Fruit fly (Drosophila melanogaster) Kc167 (cell line): ENCODE results near the gene CG11983.

ENCODE experiments used
- Myc ChIP-seq: fragments of >200 bp; optimal IDR thresholded peaks from 2 replicates; lab custom pipeline; 2017; ENCODE audit warnings: missing external identifiers
- Sin3A ChIP-seq: fragments of >200 bp; optimal IDR thresholded peaks from 2 replicates; lab custom pipeline; 2018; ENCODE audit warnings: missing external identifiers
- h ChIP-seq: fragments of >200 bp; optimal IDR thresholded peaks from 3 replicates; lab custom pipeline; 2018; ENCODE audit warnings: missing external identifiers
- insv ChIP-seq: fragments of >200 bp; optimal IDR thresholded peaks from 3 replicates; lab custom pipeline; 2018; ENCODE audit warnings: missing external identifiers
- psq ChIP-seq: fragments of >200 bp; optimal IDR thresholded peaks from 2 replicates; lab custom pipeline; 2017; ENCODE audit warnings: missing external identifiers
- ttk ChIP-seq: sonication (Bioruptor generic); optimal IDR thresholded peaks from 2 replicates; lab custom pipeline; 2017; ENCODE audit warnings: missing external identifiers

Gene CG11983

dm6 chr3R:9038652-9039051, 30.5 kb downstream of the CG11983 start, which contains the start of gene hyx:
Gene hyx, plus strand, starts transcription at chr3R:9038760.
- TF ChIP-seq psq (lab: Kevin White, UChicago) (no peak), ttk (lab: Kevin White, UChicago) (no peak), h (lab: Kevin White, UChicago) (no peak), Sin3A (lab: Kevin White, UChicago) (no peak), insv (no peak), Myc (lab: Kevin White, UChicago) (no peak)

dm6 chr3R:9039448-9039847, 31.3 kb downstream of the CG11983 start, which contains the start of gene neur:
Gene neur, minus strand, starts transcription at chr3R:9039471.
- no peak for TF ChIP-seq insv
- TF ChIP-seq psq (lab: Kevin White, UChicago): no peak
- no peak for TF ChIP-seq Sin3A (lab: Kevin White, UChicago)
- no peak for TF ChIP-seq h (lab: Kevin White, UChicago)
- no peak for TF ChIP-seq Myc (lab: Kevin White, UChicago)
- no peak for TF ChIP-seq ttk (lab: Kevin White, UChicago)

dm6 chr3R:9043610-9044009, 35.5 kb downstream of the CG11983 start:
- no peak for TF ChIP-seq Sin3A (lab: Kevin White, UChicago)
- TF ChIP-seq ttk (lab: Kevin White, UChicago): no peak
- TF ChIP-seq Myc (lab: Kevin White, UChicago): no peak
- TF ChIP-seq insv: no peak

- no peak for TF ChIP-seq Sin3A (lab: Kevin White, UChicago)
- no peak for TF ChIP-seq insv
- TF ChIP-seq psq (lab: Kevin White, UChicago): no peak
- no peak for TF ChIP-seq h (lab: Kevin White, UChicago)
- TF ChIP-seq Myc (lab: Kevin White, UChicago): no peak
- TF ChIP-seq ttk (lab: Kevin White, UChicago): no peak
These were observed 37.6 kb downstream of the CG11983 start for dm6 chr3R:9045733-9046132.

dm6 chr3R:9046954-9047353, 38.8 kb downstream of the CG11983 start:
- no peak for TF ChIP-seq ttk (lab: Kevin White, UChicago)
- TF ChIP-seq h (lab: Kevin White, UChicago): no peak
- no peak for TF ChIP-seq psq (lab: Kevin White, UChicago)
- TF ChIP-seq Myc (lab: Kevin White, UChicago): no peak
- no peak for TF ChIP-seq insv
- TF ChIP-seq Sin3A (lab: Kevin White, UChicago): no peak

- TF ChIP-seq Myc (lab: Kevin White, UChicago) (no peak), ttk (lab: Kevin White, UChicago) (no peak), insv (no peak), h (lab: Kevin White, UChicago) (no peak), psq (lab: Kevin White, UChicago) (no peak), Sin3A (lab: Kevin White, UChicago) (no peak)
These were observed 39.7 kb downstream of the CG11983 start, which contains the start of gene Rel for dm6 chr3R:9047561-9048465. Gene Rel, minus strand, starts transcription at chr3R:9047977.

- TF ChIP-seq Myc (lab: Kevin White, UChicago) (no peak), Sin3A (lab: Kevin White, UChicago) (no peak), ttk (lab: Kevin White, UChicago) (no peak), h (lab: Kevin White, UChicago) (no peak), psq (lab: Kevin White, UChicago) (no peak), insv (no peak)
These were observed 40.4 kb downstream of the CG11983 start, which contains the start of gene Mst85C for dm6 chr3R:9048466-9049072. Gene Mst85C, plus strand, starts transcription at chr3R:9048645.

- TF ChIP-seq insv (no peak), Myc (lab: Kevin White, UChicago) (no peak), ttk (lab: Kevin White, UChicago) (no peak), h (lab: Kevin White, UChicago) (no peak), Sin3A (lab: Kevin White, UChicago) (no peak), psq (lab: Kevin White, UChicago) (no peak)
These were observed 41.2 kb downstream of the CG11983 start for dm6 chr3R:9049091-9049981.

- TF ChIP-seq insv: no peak
- TF ChIP-seq ttk (lab: Kevin White, UChicago): no peak
These were observed 42.5 kb downstream of the CG11983 start, which contains the start of gene Nmdmc for dm6 chr3R:9050519-9051119. Gene Nmdmc, minus strand, starts transcription at chr3R:9050555.

dm6 chr3R:9051937-9052680, 44.0 kb downstream of the CG11983 start, which contains the start of gene Kdm2:
Gene Kdm2, plus strand, starts transcription at chr3R:9052495.
- no peak for TF ChIP-seq psq (lab: Kevin White, UChicago)
- no peak for TF ChIP-seq h (lab: Kevin White, UChicago)
- no peak for TF ChIP-seq Sin3A (lab: Kevin White, UChicago)
- TF ChIP-seq Myc (lab: Kevin White, UChicago): no peak
- TF ChIP-seq insv: no peak
- no peak for TF ChIP-seq ttk (lab: Kevin White, UChicago)
